Worm (Caenorhabditis elegans): ENCODE results near the gene F10E9.2.

F10E9.2 gene

DNA sequence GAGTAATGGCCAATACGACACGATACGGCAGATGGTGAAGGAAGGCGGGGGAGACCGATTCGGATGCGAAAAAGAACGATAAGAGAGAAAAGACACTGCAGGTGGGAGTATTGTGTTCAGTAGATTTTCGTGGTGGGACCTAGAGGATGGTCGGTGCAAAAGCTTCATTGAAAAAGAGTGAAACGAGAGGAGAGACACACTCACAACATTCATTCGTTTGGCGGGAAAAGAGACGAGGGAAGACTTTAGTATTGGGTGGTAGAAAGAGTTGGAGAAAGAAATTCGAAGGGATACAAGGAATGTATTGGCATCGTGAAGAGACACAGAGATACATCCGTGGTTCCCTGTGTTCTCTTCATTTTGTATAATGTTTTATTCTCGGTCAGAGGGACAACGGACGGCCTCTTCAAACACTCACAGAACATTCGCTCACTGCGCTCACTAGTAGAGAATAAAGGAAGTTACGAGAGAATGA, 44.0 kb downstream of the F10E9.2 start (continued):
- TF ChIP-seq let-607 (tag; optimal IDR thresholded peaks at IDR 0.05) (peak in 1 of 2 experiments; percentile 44), hmg-1.2 (GFP tag; IDR thresholded peaks at IDR 0.05) (peak; percentile 80; the same call in 1 of the 2 replicates), lir-1 (GFP tag; conservative IDR thresholded peaks at IDR 0.05) (no peak), mcd-1 (GFP tag; IDR thresholded peaks at IDR 0.05) (peak; percentile 47; the same call in 1 of the 2 replicates), F39B2.1 (GFP tag; IDR thresholded peaks at IDR 0.05) (no peak), nhr-90 (tag; optimal IDR thresholded peaks at IDR 0.05) (no peak), F49E8.2 (tag; optimal IDR thresholded peaks at IDR 0.05; ENCODE audit: insufficient read depth) (no peak), lin-40 (tag; optimal IDR thresholded peaks at IDR 0.05) (peak; percentile 57), lin-26 (GFP tag; IDR thresholded peaks at IDR 0.05) (no peak), C17E4.6 (GFP tag; IDR thresholded peaks at IDR 0.05) (no peak), F52B5.7 (tag; optimal IDR thresholded peaks at IDR 0.05) (no peak), dpff-1 (tag; optimal IDR thresholded peaks at IDR 0.05) (no peak), aptf-2 (GFP tag; conservative IDR thresholded peaks at IDR 0.05) (no peak), F57C9.4 (tag; optimal IDR thresholded peaks at IDR 0.05) (no peak), ceh-91 (GFP tag; IDR thresholded peaks at IDR 0.05) (no peak), D2030.7 (GFP tag; IDR thresholded peaks at IDR 0.05) (no peak), ceh-79 (tag; optimal IDR thresholded peaks at IDR 0.05) (no peak), nfyb-1 (GFP tag; IDR thresholded peaks at IDR 0.05) (0 out of 2 replicates have a peak, but pooled peaks have one; percentile 54), madf-8 (GFP tag; conservative IDR thresholded peaks at IDR 0.05) (no peak), B0336.3 (GFP tag; IDR thresholded peaks at IDR 0.05) (peak; percentile 62; the same call in 1 of the 2 replicates), aptf-3 (GFP tag; IDR thresholded peaks at IDR 0.05) (no peak), B0035.1 (tag; optimal IDR thresholded peaks at IDR 0.05) (no peak), akir-1 (GFP tag; optimal IDR thresholded peaks at IDR 0.05) (no peak), hlh-26 (GFP tag; conservative IDR thresholded peaks at IDR 0.05) (no peak), zim-3 (tag; optimal IDR thresholded peaks at IDR 0.05) (no peak), K12H6.12 (tag; optimal IDR thresholded peaks at IDR 0.05) (peak; percentile 73), die-1 (tag; optimal IDR thresholded peaks at IDR 0.05) (peak; percentile 22), ZK185.1 (tag; optimal IDR thresholded peaks at IDR 0.05; ENCODE audit: poor library complexity, severe bottlenecking) (peak; percentile 53), ekl-4 (GFP tag; IDR thresholded peaks at IDR 0.05) (peak; percentile 65; the same call in 1 of the 2 replicates), hsf-1 (GFP tag; IDR thresholded peaks at IDR 0.05) (no peak; the same call in 1 of the 2 replicates), madf-6 (GFP tag; IDR thresholded peaks at IDR 0.05) (peak; percentile 29), hrde-1 (tag; optimal IDR thresholded peaks at IDR 0.05; ENCODE audit: borderline replicate concordance) (no peak), nhr-27 (tag; optimal IDR thresholded peaks at IDR 0.05) (no peak)

DNA sequence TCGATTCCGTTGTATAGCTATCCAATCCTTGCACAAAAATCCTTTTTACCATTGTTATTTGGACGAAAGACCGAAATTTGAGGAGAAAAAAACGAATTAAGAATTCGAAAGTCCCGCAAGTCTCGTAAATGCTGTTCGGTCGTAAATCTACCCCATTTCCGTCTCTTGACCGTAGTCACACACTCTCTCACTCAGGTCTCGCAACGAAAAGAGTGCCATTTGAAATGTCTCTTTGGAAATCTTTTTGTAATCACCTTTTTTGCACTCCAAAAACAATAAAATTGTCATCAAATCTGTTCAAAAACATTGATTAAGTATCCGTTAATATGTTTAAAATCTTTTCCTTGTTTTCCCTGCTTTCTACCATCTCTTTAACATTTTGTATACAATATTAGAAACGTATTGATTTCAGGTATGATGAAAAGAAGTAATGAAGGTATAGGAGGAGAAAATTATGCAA, 45.8 kb downstream of the F10E9.2 start, which contains the start of the genes R05D3.8 and rfp-1:
TSS of gene R05D3.8 (minus strand) at position 115 of the 460 bp plus-strand sequence.
TSS of gene rfp-1 (plus strand) at position 410 of the 460 bp plus-strand sequence.
- TF ChIP-seq hrde-1 (tag; optimal IDR thresholded peaks at IDR 0.05; ENCODE audit: borderline replicate concordance) (no peak), B0035.1 (tag; optimal IDR thresholded peaks at IDR 0.05) (no peak), ZK185.1 (tag; optimal IDR thresholded peaks at IDR 0.05; ENCODE audit: poor library complexity, severe bottlenecking) (peak; percentile 3), dox-1 (GFP tag; IDR thresholded peaks at IDR 0.05) (peak; percentile 79), lsy-27 (tag; optimal IDR thresholded peaks at IDR 0.05; ENCODE audit: borderline replicate concordance, insufficient read depth) (no peak), lin-54 (GFP tag; optimal IDR thresholded peaks at IDR 0.05) (peak; percentile 81), C06A6.2 (GFP tag; conservative IDR thresholded peaks at IDR 0.05) (no peak), mxl-1 (tag; optimal IDR thresholded peaks at IDR 0.05) (no peak), ccch-3 (GFP tag; optimal IDR thresholded peaks at IDR 0.05) (no peak), gei-17 (GFP tag; optimal IDR thresholded peaks at IDR 0.05) (no peak), F57C9.4 (tag; optimal IDR thresholded peaks at IDR 0.05) (no peak), B0261.1 (tag; optimal IDR thresholded peaks at IDR 0.05) (no peak), pbrm-1 (GFP tag; IDR thresholded peaks at IDR 0.05) (0 out of 2 replicates have a peak, but pooled peaks have one; percentile 34), madf-8 (GFP tag; conservative IDR thresholded peaks at IDR 0.05) (peak; percentile 52), ceh-91 (GFP tag; IDR thresholded peaks at IDR 0.05) (peak; percentile 72), lin-35 (GFP tag; optimal IDR thresholded peaks at IDR 0.05) (peak in 1 of 3 experiments; percentile 73), Y56A3A.18 (GFP tag; IDR thresholded peaks at IDR 0.05) (no peak), ceh-27 (GFP tag; optimal IDR thresholded peaks at IDR 0.05) (peak; percentile 77), ztf-26 (tag; optimal IDR thresholded peaks at IDR 0.05) (no peak), cebp-2 (GFP tag; IDR thresholded peaks at IDR 0.05) (no peak)
